Fruit fly (Drosophila melanogaster) whole organism, embryonic: ENCODE results near the gene CG45493.

Source experiments
- Aef1 ChIP-seq: fragments of 200-800 bp; sonication (Bioruptor generic); IDR thresholded peaks from 3 replicates; pipeline ENCODE4 v1.3.6; 2022; ENCODE audit warnings: missing biosample characterization, missing genetic modification characterization
- Atf-2 ChIP-seq: fragments of 200-800 bp; sonication (Bioruptor generic); optimal IDR thresholded peaks from 2 replicates; lab custom pipeline; 2016; ENCODE audit warnings: missing biosample characterization, missing genetic modification characterization
- Atf3 ChIP-seq: fragments of 200-800 bp; sonication (Bioruptor generic); optimal IDR thresholded peaks from 3 replicates; lab custom pipeline; 2016; ENCODE audit warnings: missing biosample characterization, missing genetic modification characterization
- BEAF-32 ChIP-seq: fragments of 200-800 bp; sonication (Bioruptor generic); optimal IDR thresholded peaks from 3 replicates; lab custom pipeline; 2017; ENCODE audit warnings: missing biosample characterization, missing genetic modification characterization, mild to moderate bottlenecking, moderate library complexity, missing genetic modification reagents
- CG10462 ChIP-seq: fragments of 200-800 bp; sonication (Bioruptor generic); optimal IDR thresholded peaks from 2 replicates; lab custom pipeline; 2016; ENCODE audit warnings: missing biosample characterization, missing genetic modification characterization
- CG11398 ChIP-seq: fragments of 200-800 bp; sonication (Bioruptor generic); optimal IDR thresholded peaks from 2 replicates; lab custom pipeline; 2016; ENCODE audit warnings: missing biosample characterization, missing genetic modification characterization
- CG11560 ChIP-seq: fragments of 200-800 bp; sonication (Bioruptor generic); IDR thresholded peaks from 3 replicates; pipeline ENCODE4 v1.3.6; 2022; ENCODE audit warnings: missing biosample characterization, missing genetic modification characterization
- CG17912 ChIP-seq: fragments of 200-800 bp; sonication (Bioruptor generic); optimal IDR thresholded peaks from 2 replicates; lab custom pipeline; 2018; ENCODE audit warnings: missing biosample characterization, mild to moderate bottlenecking, missing genetic modification characterization
- CG4707 ChIP-seq: fragments of 200-800 bp; sonication (Bioruptor generic); optimal IDR thresholded peaks from 2 replicates; lab custom pipeline; 2018; ENCODE audit warnings: missing biosample characterization, mild to moderate bottlenecking, missing genetic modification characterization, moderate library complexity
- CG6791 ChIP-seq: fragments of 200-800 bp; sonication (Bioruptor generic); IDR thresholded peaks from 3 replicates; pipeline ENCODE4 v1.3.6; 2022; ENCODE audit warnings: missing biosample characterization, missing genetic modification characterization; ENCODE audit not compliant: partially characterized antibody
- CG7928 ChIP-seq: fragments of 200-800 bp; sonication (Bioruptor generic); optimal IDR thresholded peaks from 2 replicates; lab custom pipeline; 2017; ENCODE audit warnings: missing biosample characterization, mild to moderate bottlenecking, missing genetic modification characterization
- CG8290 ChIP-seq, 3 experiments: fragments of 200-800 bp; sonication (Bioruptor generic); optimal IDR thresholded peaks; 2 replicates each; lab custom pipeline; 2016 to 2019; ENCODE audit warnings: missing biosample characterization in 3 of 3, missing genetic modification characterization in 3 of 3, mild to moderate bottlenecking in 2 of 3, moderate library complexity in 1 of 3
- CG8924 ChIP-seq: fragments of 200-800 bp; optimal IDR thresholded peaks from 3 replicates; lab custom pipeline; 2019; ENCODE audit warnings: missing biosample characterization, mild to moderate bottlenecking, missing genetic modification characterization, moderate library complexity
- CG9876 ChIP-seq: fragments of 200-800 bp; sonication (Bioruptor generic); optimal IDR thresholded peaks from 2 replicates; lab custom pipeline; 2016; ENCODE audit warnings: missing biosample characterization, missing genetic modification characterization
- CrebB ChIP-seq: fragments of 200-800 bp; sonication (Bioruptor generic); optimal IDR thresholded peaks from 3 replicates; lab custom pipeline; 2018; ENCODE audit warnings: missing biosample characterization, mild to moderate bottlenecking, missing genetic modification characterization
- D ChIP-seq, 2 experiments: fragments of 200-800 bp in 1 of 2; fragments of >200 bp in 1 of 2; sonication (Bioruptor generic) in 1 of 2; optimal IDR thresholded peaks; 2 replicates in 1 of 2; 3 replicates in 1 of 2; lab custom pipeline; 2017; ENCODE audit warnings: mild to moderate bottlenecking in 1 of 2, missing biosample characterization in 1 of 2, missing genetic modification characterization in 1 of 2, missing genetic modification reagents in 1 of 2
- Dek ChIP-seq: fragments of 200-800 bp; sonication (Bioruptor generic); optimal IDR thresholded peaks from 3 replicates; lab custom pipeline; 2019; ENCODE audit warnings: missing biosample characterization, mild to moderate bottlenecking, missing genetic modification characterization, moderate library complexity
- ERR ChIP-seq: fragments of 200-800 bp; sonication (Bioruptor generic); optimal IDR thresholded peaks from 2 replicates; lab custom pipeline; 2016; ENCODE audit warnings: missing biosample characterization, missing genetic modification characterization
- H15 ChIP-seq: fragments of 200-800 bp; sonication (Bioruptor generic); IDR thresholded peaks from 3 replicates; pipeline ENCODE4 v1.3.6; 2022; ENCODE audit warnings: missing biosample characterization, missing genetic modification characterization
- Jarid2 ChIP-seq: fragments of 200-800 bp; sonication (Bioruptor generic); optimal IDR thresholded peaks from 3 replicates; lab custom pipeline; 2017; ENCODE audit warnings: mild to moderate bottlenecking, missing biosample characterization, missing genetic modification reagents, missing genetic modification characterization
- Meics ChIP-seq: fragments of 200-800 bp; sonication (Bioruptor generic); optimal IDR thresholded peaks from 2 replicates; lab custom pipeline; 2017; ENCODE audit warnings: missing biosample characterization, mild to moderate bottlenecking, missing genetic modification characterization
- Nf-YA ChIP-seq: fragments of 200-800 bp; sonication (Bioruptor generic); IDR thresholded peaks from 2 replicates; pipeline ENCODE4 v1.3.6; 2022; ENCODE audit warnings: missing biosample characterization, missing genetic modification characterization
- Nf-YB ChIP-seq: fragments of 200-800 bp; sonication (Bioruptor generic); optimal IDR thresholded peaks from 3 replicates; lab custom pipeline; 2019; ENCODE audit warnings: missing biosample characterization, mild to moderate bottlenecking, missing genetic modification characterization, moderate library complexity
- NfI ChIP-seq: fragments of 200-800 bp; sonication (Bioruptor generic); optimal IDR thresholded peaks from 3 replicates; lab custom pipeline; 2018; ENCODE audit warnings: missing biosample characterization, mild to moderate bottlenecking, missing genetic modification characterization, moderate library complexity
- Six4 ChIP-seq: fragments of 200-800 bp; sonication (Bioruptor generic); optimal IDR thresholded peaks from 2 replicates; lab custom pipeline; 2016; ENCODE audit warnings: missing biosample characterization, missing genetic modification characterization
- Sox102F ChIP-seq: fragments of 200-800 bp; sonication (Bioruptor generic); optimal IDR thresholded peaks from 2 replicates; lab custom pipeline; 2018; ENCODE audit warnings: missing biosample characterization, mild to moderate bottlenecking, missing genetic modification characterization, moderate library complexity
- Stat92E ChIP-seq, 3 experiments: fragments of >200 bp in 2 of 3; fragments of 200-800 bp in 1 of 3; sonication (Bioruptor generic) in 1 of 3; optimal IDR thresholded peaks; 2 replicates each; lab custom pipeline; 2017 to 2019; ENCODE audit warnings: missing biosample characterization in 3 of 3, missing genetic modification characterization in 3 of 3, mild to moderate bottlenecking in 1 of 3, moderate library complexity in 1 of 3
- Trl ChIP-seq, 3 experiments: fragments of >200 bp in 2 of 3; fragments of 200-800 bp in 1 of 3; sonication (Bioruptor generic) in 1 of 3; optimal IDR thresholded peaks; 2 replicates in 1 of 3; 3 replicates in 2 of 3; lab custom pipeline; 2016 to 2017; ENCODE audit warnings: missing biosample characterization in 1 of 3, missing genetic modification characterization in 1 of 3
- Usf ChIP-seq: fragments of 200-800 bp; sonication (Bioruptor generic); optimal IDR thresholded peaks from 2 replicates; lab custom pipeline; 2017; ENCODE audit warnings: missing genotype, missing biosample characterization, missing genetic modification characterization
- abd-A ChIP-seq: fragments of 200-800 bp; sonication (Bioruptor generic); optimal IDR thresholded peaks from 3 replicates; lab custom pipeline; 2019; ENCODE audit warnings: missing biosample characterization, mild to moderate bottlenecking, missing genetic modification characterization, moderate library complexity
- ato ChIP-seq: fragments of 200-800 bp; sonication (Bioruptor generic); IDR thresholded peaks from 2 replicates; pipeline ENCODE4 v1.3.6; 2022; ENCODE audit warnings: missing biosample characterization, missing genetic modification characterization; ENCODE audit not compliant: partially characterized antibody
- cg ChIP-seq: fragments of 200-800 bp; sonication (Bioruptor generic); optimal IDR thresholded peaks from 3 replicates; lab custom pipeline; 2019; ENCODE audit warnings: missing biosample characterization, mild to moderate bottlenecking, missing genetic modification characterization, moderate library complexity
- corto ChIP-seq: fragments of 200-800 bp; sonication (Bioruptor generic); optimal IDR thresholded peaks from 2 replicates; lab custom pipeline; 2016; ENCODE audit warnings: missing biosample characterization, mild to moderate bottlenecking, missing genetic modification characterization, moderate library complexity
- crc ChIP-seq: fragments of 200-800 bp; sonication (Bioruptor generic); optimal IDR thresholded peaks from 2 replicates; lab custom pipeline; 2016; ENCODE audit warnings: missing biosample characterization, missing genetic modification characterization
- dpn ChIP-seq, 2 experiments: fragments of 200-800 bp; sonication (Bioruptor generic); optimal IDR thresholded peaks; 3 replicates each; lab custom pipeline; 2016; ENCODE audit warnings: missing biosample characterization in 2 of 2, missing genetic modification characterization in 2 of 2
- ewg ChIP-seq: fragments of 200-800 bp; sonication (Bioruptor generic); optimal IDR thresholded peaks from 3 replicates; lab custom pipeline; 2017; ENCODE audit warnings: mild to moderate bottlenecking, missing biosample characterization, missing genetic modification reagents, missing genetic modification characterization
- gcm2 ChIP-seq: fragments of 200-800 bp; sonication (Bioruptor generic); optimal IDR thresholded peaks from 2 replicates; lab custom pipeline; 2016; ENCODE audit warnings: missing biosample characterization, missing genetic modification characterization
- knrl ChIP-seq: fragments of 200-800 bp; sonication (Bioruptor generic); IDR thresholded peaks from 3 replicates; pipeline ENCODE4 v1.3.6; 2022; ENCODE audit warnings: missing biosample characterization, missing genetic modification characterization; ENCODE audit not compliant: partially characterized antibody
- mld ChIP-seq: fragments of 200-800 bp; sonication (Bioruptor generic); IDR thresholded peaks from 3 replicates; pipeline ENCODE4 v1.3.6; 2022; ENCODE audit warnings: missing biosample characterization, missing genetic modification characterization; ENCODE audit not compliant: partially characterized antibody
- otp ChIP-seq: fragments of 200-800 bp; sonication (Bioruptor generic); IDR thresholded peaks from 3 replicates; pipeline ENCODE4, ENCODE4 v1.3.6; 2022; ENCODE audit warnings: missing biosample characterization, missing genetic modification characterization
- pho ChIP-seq: fragments of 200-800 bp; sonication (Bioruptor generic); optimal IDR thresholded peaks from 2 replicates; lab custom pipeline; 2016; ENCODE audit warnings: missing biosample characterization, missing genetic modification characterization
- pzg ChIP-seq: fragments of 200-800 bp; sonication (Bioruptor generic); optimal IDR thresholded peaks from 3 replicates; lab custom pipeline; 2018; ENCODE audit warnings: missing biosample characterization, mild to moderate bottlenecking, missing genetic modification characterization, moderate library complexity
- shn ChIP-seq: fragments of 200-800 bp; sonication (Bioruptor generic); optimal IDR thresholded peaks from 3 replicates; lab custom pipeline; 2016; ENCODE audit warnings: missing biosample characterization, missing genetic modification characterization
- tx ChIP-seq: fragments of 200-800 bp; sonication (Bioruptor generic); optimal IDR thresholded peaks from 2 replicates; lab custom pipeline; 2016; ENCODE audit warnings: missing biosample characterization, missing genetic modification characterization
- usp ChIP-seq: fragments of >200 bp; optimal IDR thresholded peaks from 2 replicates; lab custom pipeline; 2017; ENCODE audit warnings: missing biosample characterization, missing genetic modification characterization
- z ChIP-seq: fragments of 200-800 bp; sonication (Bioruptor generic); IDR thresholded peaks from 3 replicates; pipeline ENCODE4 v1.3.6; 2022; ENCODE audit warnings: missing biosample characterization, missing genetic modification characterization
- zfh1 ChIP-seq: fragments of 200-800 bp; sonication (Bioruptor generic); IDR thresholded peaks from 3 replicates; pipeline ENCODE4 v1.3.6; 2022; ENCODE audit warnings: missing biosample characterization, missing genetic modification characterization

The CG45493 gene

DNA sequence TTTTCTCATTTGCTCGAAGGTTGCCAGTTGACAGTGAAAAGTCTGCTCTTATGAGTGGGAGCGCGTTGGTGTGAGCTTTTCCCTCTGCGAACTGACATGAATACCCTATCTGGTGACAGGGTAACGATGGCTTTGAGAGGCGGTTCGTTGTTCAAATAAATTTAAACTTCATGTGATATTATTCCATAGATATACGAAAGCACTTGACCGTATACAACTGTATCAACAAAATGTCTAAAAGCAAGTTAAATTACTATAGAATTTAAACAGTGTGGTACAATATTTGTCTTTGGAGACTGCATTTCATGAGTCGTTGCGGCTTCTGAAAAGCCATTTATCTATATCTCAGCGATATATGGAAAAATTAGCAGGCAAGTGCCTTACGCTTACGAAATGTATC, 15.5 kb upstream of the CG45493 start (continued):
- TF ChIP-seq Nf-YB (GFP tag; lab: Kevin White, UChicago) = no peak
- TF ChIP-seq ato (GFP tag; lab: Robert Waterston, UW) = no peak
- no peak for TF ChIP-seq CG10462 (GFP tag; lab: Kevin White, UChicago)
- TF ChIP-seq CG11398 = no peak
- TF ChIP-seq Aef1 (GFP tag; lab: Robert Waterston, UW) = no peak
- no peak for TF ChIP-seq zfh1 (GFP tag; lab: Robert Waterston, UW)
- TF ChIP-seq cg (GFP tag; lab: Kevin White, UChicago) = no peak
- no peak for TF ChIP-seq Stat92E (GFP tag; optimal IDR thresholded peaks at IDR 0.05; lab: Kevin White, UChicago)
- TF ChIP-seq Atf3 (GFP tag; lab: Kevin White, UChicago) = no peak
- TF ChIP-seq Meics (GFP tag; lab: Kevin White, UChicago) = peak; percentile 33
- TF ChIP-seq Jarid2 (GFP tag; lab: Kevin White, UChicago) = no peak

DNA sequence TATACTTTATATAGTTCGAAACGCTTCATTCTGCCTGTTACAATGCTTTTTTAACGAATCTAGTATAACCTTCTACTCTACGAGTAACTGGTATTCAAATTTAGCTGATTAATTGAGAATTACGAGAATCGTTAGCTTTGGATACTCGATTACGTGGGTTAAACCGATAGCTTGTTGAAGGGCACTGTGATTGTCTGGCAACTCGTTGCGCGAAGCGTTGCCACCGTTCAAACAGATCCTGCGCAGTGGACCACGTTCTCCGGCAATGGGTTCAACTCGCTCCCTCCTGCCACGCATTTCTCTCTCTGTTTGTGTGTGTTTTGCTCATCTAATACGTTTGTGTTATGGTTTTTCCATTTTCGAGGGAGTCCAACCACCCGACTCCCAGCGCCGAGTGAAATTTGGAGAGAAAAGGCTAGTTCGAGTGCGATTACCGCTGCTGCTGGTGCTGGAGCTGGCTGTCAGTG, 12.2 kb upstream of the CG45493 start, which contains the start of gene Nep3:
Gene Nep3 (plus strand): TSS at position 417 of the 467 bp plus-strand sequence.
- TF ChIP-seq ERR (GFP tag; lab: Kevin White, UChicago) = no peak
- peak in 1 of 2 experiments; percentile 5 for TF ChIP-seq Trl (optimal IDR thresholded peaks at IDR 0.05; lab: Kevin White, UChicago)
- no peak for TF ChIP-seq Trl (GFP tag; optimal IDR thresholded peaks at IDR 0.05; lab: Kevin White, UChicago)
- no peak for TF ChIP-seq Sox102F
- TF ChIP-seq CG10462 (GFP tag; lab: Kevin White, UChicago) = no peak
- peak; percentile 98 for TF ChIP-seq ewg (GFP tag; lab: Kevin White, UChicago)
- TF ChIP-seq CG17912 = no peak
- TF ChIP-seq pzg = peak; percentile 35
- TF ChIP-seq CG4707 = no peak
- TF ChIP-seq Six4 (GFP tag; lab: Kevin White, UChicago) = no peak
- no peak for TF ChIP-seq CG9876 (GFP tag; lab: Kevin White, UChicago)
- TF ChIP-seq knrl (GFP tag; lab: Robert Waterston, UW) = 0 out of 3 replicates have a peak, but pooled peaks have one; percentile 29
- TF ChIP-seq mld = no peak
- TF ChIP-seq CG7928 (GFP tag; lab: Kevin White, UChicago) = no peak
- no peak for TF ChIP-seq CG8924 (tag; lab: Kevin White, UChicago)
- TF ChIP-seq gcm2 (GFP tag; lab: Kevin White, UChicago) = no peak
- no peak for TF ChIP-seq abd-A (tag; lab: Kevin White, UChicago)
- TF ChIP-seq H15 (GFP tag; lab: Robert Waterston, UW) = no peak
- TF ChIP-seq Atf-2 (GFP tag; lab: Kevin White, UChicago) = no peak
- no peak for TF ChIP-seq Dek (tag; lab: Kevin White, UChicago)
- no peak for TF ChIP-seq Atf3 (GFP tag; lab: Kevin White, UChicago)
- no peak for TF ChIP-seq dpn (GFP tag; optimal IDR thresholded peaks at IDR 0.05; lab: Kevin White, UChicago)
- no peak for TF ChIP-seq Usf
- no peak for TF ChIP-seq tx
- peak; percentile 11 for TF ChIP-seq BEAF-32
- TF ChIP-seq pho (GFP tag; lab: Kevin White, UChicago) = no peak
- TF ChIP-seq usp (GFP tag; lab: Kevin White, UChicago) = no peak
- TF ChIP-seq z (GFP tag; lab: Robert Waterston, UW) = peak; percentile 72; the same call in 2 of the 3 replicates
- no peak for TF ChIP-seq NfI (GFP tag; lab: Kevin White, UChicago)
- TF ChIP-seq CrebB = no peak
- no peak for TF ChIP-seq CG8290 (GFP tag; optimal IDR thresholded peaks at IDR 0.05; lab: Kevin White, UChicago)
- TF ChIP-seq CG8290 (tag; optimal IDR thresholded peaks at IDR 0.05; lab: Kevin White, UChicago) = peak in 1 of 2 experiments; percentile 10
- no peak for TF ChIP-seq CG6791 (GFP tag; lab: Robert Waterston, UW)
- no peak for TF ChIP-seq cg (GFP tag; lab: Kevin White, UChicago)
- TF ChIP-seq shn = no peak
- TF ChIP-seq otp (GFP tag; lab: Robert Waterston, UW) = no peak
- TF ChIP-seq Nf-YA (GFP tag; lab: Robert Waterston, UW) = no peak
- no peak for TF ChIP-seq corto (GFP tag; lab: Kevin White, UChicago)
- TF ChIP-seq D (optimal IDR thresholded peaks at IDR 0.05; lab: Kevin White, UChicago) = no peak
- TF ChIP-seq D (GFP tag; optimal IDR thresholded peaks at IDR 0.05; lab: Kevin White, UChicago) = no peak
- peak; percentile 71; the same call in 2 of the 3 replicates for TF ChIP-seq CG11560
- TF ChIP-seq crc (GFP tag; lab: Kevin White, UChicago) = no peak
